Worm (Caenorhabditis elegans) whole organism, L4 larva: Measurements from ENCODE around the gene slc-30A9.
A peak's percentile ranks its signal among the peaks of the same experiment; 100 is the strongest.

ENCODE experiments used
- F10B5.3 ChIP-seq: sonication (generic microtip); optimal IDR thresholded peaks from 2 replicates; lab custom pipeline; 2016; ENCODE audit warnings: mild to moderate bottlenecking, missing genetic modification characterization, missing compliant biosample characterization
- R02D3.7 ChIP-seq: fragments of 150-350 bp; sonication (generic microtip); optimal IDR thresholded peaks from 3 replicates; lab custom pipeline; 2014; ENCODE audit warnings: missing biosample characterization, missing genetic modification characterization
- T26A8.4 ChIP-seq: fragments of 200-800 bp; sonication (Bioruptor generic); IDR thresholded peaks from 2 replicates; pipeline ENCODE4 v1.3.6; 2022; ENCODE audit warnings: missing genetic modification characterization, missing compliant biosample characterization
- Y5F2A.4 ChIP-seq: fragments of 200-800 bp; sonication (Bioruptor generic); optimal IDR thresholded peaks from 2 replicates; lab custom pipeline; 2018; ENCODE audit warnings: mild to moderate bottlenecking, missing genetic modification characterization, missing compliant biosample characterization
- Y75B8A.6 ChIP-seq: fragments of 200-800 bp; sonication (Bioruptor generic); IDR thresholded peaks from 2 replicates; pipeline ENCODE4 v1.3.6; 2022; ENCODE audit warnings: missing genetic modification reagents, missing genetic modification characterization, missing compliant biosample characterization
- ZK546.5 ChIP-seq, 2 experiments: sonication (generic microtip); optimal IDR thresholded peaks; 2 replicates each; lab custom pipeline; 2017; ENCODE audit warnings: missing biosample characterization in 2 of 2, missing genetic modification characterization in 2 of 2
- aha-1 ChIP-seq: fragments of 150-350 bp; peaks from one replicate; lab custom pipeline; 2014; ENCODE audit warnings: missing biosample characterization, missing genetic modification characterization
- aly-2 ChIP-seq: sonication (generic microtip); optimal IDR thresholded peaks from 2 replicates; lab custom pipeline; 2018; ENCODE audit warnings: missing biosample characterization, missing genetic modification characterization
- attf-4 ChIP-seq: sonication (generic microtip); optimal IDR thresholded peaks from 3 replicates; lab custom pipeline; 2017; ENCODE audit warnings: missing biosample characterization, missing genetic modification characterization
- ceh-28 ChIP-seq: fragments of 150-350 bp; optimal IDR thresholded peaks from 2 replicates; lab custom pipeline; 2014; ENCODE audit warnings: missing biosample characterization, missing genetic modification reagents, missing genetic modification characterization
- ceh-62 ChIP-seq: sonication (generic microtip); optimal IDR thresholded peaks from 2 replicates; lab custom pipeline; 2017; ENCODE audit warnings: missing biosample characterization, missing genetic modification characterization
- ceh-82 ChIP-seq: sonication (generic microtip); optimal IDR thresholded peaks from 2 replicates; lab custom pipeline; 2017; ENCODE audit warnings: missing biosample characterization, missing genetic modification characterization
- ces-1 ChIP-seq: fragments of 150-350 bp; sonication (generic microtip); optimal IDR thresholded peaks from 4 replicates; lab custom pipeline; 2014; ENCODE audit warnings: missing biosample characterization, missing genetic modification reagents, missing genetic modification characterization
- daf-12 ChIP-seq: fragments of 150-350 bp; optimal IDR thresholded peaks from 2 replicates; lab custom pipeline; 2014; ENCODE audit warnings: missing biosample characterization, missing genetic modification reagents, missing genetic modification characterization
- daf-16 ChIP-seq, 3 experiments: sonication (generic microtip); optimal IDR thresholded peaks; 2 replicates each; lab custom pipeline; 2016 to 2017; ENCODE audit warnings: missing genetic modification characterization in 3 of 3, missing genetic modification reagents in 3 of 3, mild to moderate bottlenecking in 2 of 3, missing compliant biosample characterization in 2 of 3, missing biosample characterization in 1 of 3, moderate library complexity in 1 of 3
- daf-19 ChIP-seq: fragments of 200-800 bp; sonication (Bioruptor generic); conservative IDR thresholded peaks from 2 replicates; pipeline ENCODE4 v1.3.6; 2022; ENCODE audit warnings: missing genetic modification characterization, missing compliant biosample characterization
- daf-8 ChIP-seq: fragments of 200-800 bp; sonication (Bioruptor generic); IDR thresholded peaks from 2 replicates; pipeline ENCODE4 v1.3.6; 2022; ENCODE audit warnings: missing genetic modification characterization, missing compliant biosample characterization
- dmd-6 ChIP-seq: fragments of 200-800 bp; sonication (Bioruptor generic); IDR thresholded peaks from 2 replicates; pipeline ENCODE4 v1.3.6; 2022; ENCODE audit warnings: missing genetic modification reagents, missing genetic modification characterization, missing compliant biosample characterization
- duxl-1 ChIP-seq: sonication (generic microtip); optimal IDR thresholded peaks from 2 replicates; lab custom pipeline; 2016; ENCODE audit warnings: mild to moderate bottlenecking, missing genetic modification characterization, moderate library complexity, missing compliant biosample characterization; ENCODE audit not compliant: poor library complexity
- dve-1 ChIP-seq: sonication (generic microtip); optimal IDR thresholded peaks from 2 replicates; lab custom pipeline; 2017; ENCODE audit warnings: antibody characterized with exemption, mild to moderate bottlenecking, missing genetic modification characterization, missing compliant biosample characterization; ENCODE audit not compliant: insufficient read depth
- egl-43 ChIP-seq: fragments of 200-800 bp; sonication (Bioruptor generic); IDR thresholded peaks from 2 replicates; pipeline ENCODE4 v1.3.6; 2022; ENCODE audit warnings: missing genetic modification reagents, missing genetic modification characterization, missing compliant biosample characterization
- fos-1 ChIP-seq: fragments of 150-350 bp; optimal IDR thresholded peaks from 2 replicates; lab custom pipeline; 2014; ENCODE audit warnings: missing biosample characterization, missing genetic modification characterization
- gei-8 ChIP-seq: fragments of 200-800 bp; sonication (Bioruptor generic); optimal IDR thresholded peaks from 2 replicates; lab custom pipeline; 2018; ENCODE audit warnings: mild to moderate bottlenecking, missing genetic modification characterization, missing compliant biosample characterization
- hlh-11 ChIP-seq: fragments of 200-800 bp; sonication (Bioruptor generic); optimal IDR thresholded peaks from 2 replicates; lab custom pipeline; 2018; ENCODE audit warnings: mild to moderate bottlenecking, missing genetic modification characterization, missing compliant biosample characterization
- lin-29 ChIP-seq: fragments of 200-800 bp; sonication (Bioruptor generic); IDR thresholded peaks from 2 replicates; pipeline ENCODE4 v1.3.6; 2022; ENCODE audit warnings: missing genetic modification reagents, missing genetic modification characterization, missing compliant biosample characterization
- lsy-2 ChIP-seq, 2 experiments: fragments of 150-350 bp in 1 of 2; sonication (generic microtip) in 1 of 2; optimal IDR thresholded peaks; 2 replicates each; lab custom pipeline; 2014 to 2017; ENCODE audit warnings: missing biosample characterization in 2 of 2, missing genetic modification characterization in 2 of 2
- mdt-29 ChIP-seq: fragments of 200-800 bp; sonication (Bioruptor generic); IDR thresholded peaks from 2 replicates; pipeline ENCODE4 v1.3.6; 2022; ENCODE audit warnings: missing genetic modification reagents, missing genetic modification characterization, missing compliant biosample characterization
- mxl-3 ChIP-seq: fragments of 200-800 bp; sonication (Bioruptor generic); optimal IDR thresholded peaks from 2 replicates; lab custom pipeline; 2018; ENCODE audit warnings: mild to moderate bottlenecking, missing genetic modification characterization, missing compliant biosample characterization
- nhr-10 ChIP-seq: fragments of 150-350 bp; optimal IDR thresholded peaks from 2 replicates; lab custom pipeline; 2014; ENCODE audit warnings: missing biosample characterization, missing genetic modification characterization
- nhr-102 ChIP-seq: sonication (generic microtip); optimal IDR thresholded peaks from 2 replicates; lab custom pipeline; 2016; ENCODE audit warnings: mild to moderate bottlenecking, missing genetic modification characterization, moderate library complexity, missing compliant biosample characterization
- nhr-28 ChIP-seq: fragments of 150-350 bp; optimal IDR thresholded peaks from 2 replicates; lab custom pipeline; 2014; ENCODE audit warnings: missing biosample characterization, missing genetic modification characterization
- nhr-6 ChIP-seq: fragments of 150-350 bp; optimal IDR thresholded peaks from 2 replicates; lab custom pipeline; 2014; ENCODE audit warnings: missing biosample characterization, missing genetic modification characterization
- nhr-76 ChIP-seq: fragments of 150-350 bp; optimal IDR thresholded peaks from 2 replicates; lab custom pipeline; 2014; ENCODE audit warnings: missing biosample characterization, missing genetic modification characterization
- nhr-77 ChIP-seq: fragments of 150-350 bp; optimal IDR thresholded peaks from 2 replicates; lab custom pipeline; 2014; ENCODE audit warnings: missing biosample characterization, missing genetic modification characterization
- pha-4 ChIP-seq, 2 experiments: fragments of 150-350 bp in 1 of 2; fragments of 200-800 bp in 1 of 2; sonication (Bioruptor generic) in 1 of 2; IDR thresholded peaks in 1 of 2; optimal IDR thresholded peaks in 1 of 2; 2 replicates each; pipeline versions ENCODE4 v1.3.6 to Lab custom; 2014 to 2022; ENCODE audit warnings: missing genetic modification characterization in 2 of 2, missing genetic modification reagents in 2 of 2, missing biosample characterization in 1 of 2, missing compliant biosample characterization in 1 of 2
- php-3 ChIP-seq: fragments of 200-800 bp; sonication (Bioruptor generic); IDR thresholded peaks from 2 replicates; pipeline ENCODE4 v1.3.6; 2022; ENCODE audit warnings: missing genetic modification reagents, missing genetic modification characterization, missing compliant biosample characterization
- rbr-2 ChIP-seq: sonication (generic microtip); optimal IDR thresholded peaks from 2 replicates; lab custom pipeline; 2016; ENCODE audit warnings: missing genotype, missing genetic modification characterization, missing compliant biosample characterization
- spr-1 ChIP-seq: sonication (generic microtip); optimal IDR thresholded peaks from 2 replicates; lab custom pipeline; 2016; ENCODE audit warnings: mild to moderate bottlenecking, missing genetic modification characterization, missing compliant biosample characterization
- tra-1 ChIP-seq: fragments of 200-800 bp; sonication (Bioruptor generic); IDR thresholded peaks from 2 replicates; pipeline ENCODE4 v1.3.6; 2022; ENCODE audit warnings: missing genetic modification reagents, missing genetic modification characterization, missing compliant biosample characterization
- unc-130 ChIP-seq: sonication (generic microtip); optimal IDR thresholded peaks from 2 replicates; lab custom pipeline; 2016; ENCODE audit warnings: missing genetic modification reagents, missing genetic modification characterization, missing compliant biosample characterization
- unc-39 ChIP-seq: sonication (generic microtip); optimal IDR thresholded peaks from 2 replicates; lab custom pipeline; 2017; ENCODE audit warnings: missing biosample characterization, missing genetic modification characterization
- unc-62 ChIP-seq, 3 experiments: fragments of 150-350 bp in 1 of 3; sonication (generic microtip); optimal IDR thresholded peaks in 2 of 3; peaks in 1 of 3; 1 replicate in 1 of 3; 2 replicates in 2 of 3; lab custom pipeline; 2014 to 2017; ENCODE audit warnings: missing biosample characterization in 3 of 3, missing genetic modification characterization in 3 of 3, missing genetic modification reagents in 3 of 3, missing genotype in 1 of 3
- vab-7 ChIP-seq: fragments of 200-800 bp; sonication (Bioruptor generic); IDR thresholded peaks from 2 replicates; pipeline ENCODE4 v1.3.6; 2022; ENCODE audit warnings: missing genetic modification reagents, missing genetic modification characterization, missing compliant biosample characterization
- zfp-3 ChIP-seq: fragments of 200-800 bp; sonication (Bioruptor generic); conservative IDR thresholded peaks from 2 replicates; pipeline ENCODE4 v1.3.6; 2022; ENCODE audit warnings: missing genetic modification reagents, missing genetic modification characterization, missing compliant biosample characterization

The slc-30A9 gene

DNA sequence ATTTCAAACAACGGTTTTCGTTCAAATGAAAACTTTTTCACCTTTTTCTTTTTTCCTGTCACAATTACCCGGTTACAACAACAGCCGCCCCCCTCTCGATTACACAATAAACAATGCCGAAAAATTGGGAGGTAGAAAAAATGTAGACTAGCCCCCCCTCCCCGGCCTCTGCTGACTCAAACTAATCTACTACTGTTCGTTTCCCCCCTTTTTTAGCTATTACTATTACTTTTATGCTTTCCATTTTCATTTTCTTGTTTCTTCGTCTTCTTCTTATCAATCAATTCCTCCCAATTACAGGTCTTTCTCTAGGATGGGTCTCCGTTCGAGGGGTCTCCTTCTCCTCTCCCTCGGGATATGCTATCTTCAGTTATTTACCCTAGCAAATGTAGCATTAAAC lies 40.8 kb downstream of the slc-30A9 start, which contains the start of gene let-805:
Gene let-805, plus strand, starts transcription at position 301 of the 400 bp plus-strand sequence.
- TF ChIP-seq aha-1 (tag; lab: Kevin White, UChicago): peak; percentile 46
- no peak for TF ChIP-seq egl-43 (GFP tag; lab: Robert Waterston, UW)
- TF ChIP-seq ceh-62 (tag; lab: Kevin White, UChicago): no peak
- TF ChIP-seq lin-29 (GFP tag; lab: Robert Waterston, UW): no peak

DNA sequence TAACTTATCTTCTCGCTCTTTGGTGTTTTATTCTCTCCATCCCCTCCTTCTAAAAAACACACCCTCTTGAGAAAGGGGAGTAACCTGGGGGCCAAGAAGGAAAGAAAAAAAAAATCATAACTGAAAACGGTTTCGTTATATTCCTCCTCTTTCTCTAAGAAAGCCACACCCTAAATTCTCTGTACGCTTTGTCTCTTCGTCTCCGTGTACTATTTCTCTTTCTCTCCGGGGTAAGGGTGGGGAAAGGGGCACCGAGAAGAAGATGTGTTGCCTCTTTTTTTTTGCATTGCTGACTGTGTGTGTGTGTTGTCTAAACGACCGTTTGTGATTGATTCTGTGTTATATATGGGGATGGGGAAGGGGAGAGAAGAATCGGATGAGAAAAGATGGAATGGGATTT lies 42.4 kb downstream of the slc-30A9 start:
- TF ChIP-seq nhr-6 (tag; lab: Kevin White, UChicago) (no peak), nhr-77 (tag; lab: Kevin White, UChicago) (no peak), rbr-2 (tag; lab: Kevin White, UChicago) (no peak), unc-62 (GFP tag; optimal IDR thresholded peaks at IDR 0.05 in 1 of 2; lab: Kevin White, UChicago) (peak in 1 of 2 experiments; percentile 58), unc-62 (tag; optimal IDR thresholded peaks at IDR 0.05; lab: Kevin White, UChicago) (no peak), ZK546.5 (tag; optimal IDR thresholded peaks at IDR 0.05; lab: Kevin White, UChicago) (no peak), dve-1 (peak; percentile 4), vab-7 (GFP tag; lab: Robert Waterston, UW) (no peak), hlh-11 (peak; percentile 18), nhr-28 (tag; lab: Kevin White, UChicago) (peak; percentile 51), F10B5.3 (tag; lab: Kevin White, UChicago) (no peak), unc-39 (tag; lab: Kevin White, UChicago) (no peak), tra-1 (0 out of 2 replicates have a peak, but pooled peaks have one; percentile 43), dmd-6 (peak; percentile 13; the same call in 1 of the 2 replicates), attf-4 (no peak), lsy-2 (tag; optimal IDR thresholded peaks at IDR 0.05; lab: Kevin White, UChicago) (no peak), fos-1 (no peak), daf-19 (no peak), mxl-3 (GFP tag; lab: Kevin White, UChicago) (peak; percentile 56)
- TF ChIP-seq, all 104 proteins: peak for 7

DNA sequence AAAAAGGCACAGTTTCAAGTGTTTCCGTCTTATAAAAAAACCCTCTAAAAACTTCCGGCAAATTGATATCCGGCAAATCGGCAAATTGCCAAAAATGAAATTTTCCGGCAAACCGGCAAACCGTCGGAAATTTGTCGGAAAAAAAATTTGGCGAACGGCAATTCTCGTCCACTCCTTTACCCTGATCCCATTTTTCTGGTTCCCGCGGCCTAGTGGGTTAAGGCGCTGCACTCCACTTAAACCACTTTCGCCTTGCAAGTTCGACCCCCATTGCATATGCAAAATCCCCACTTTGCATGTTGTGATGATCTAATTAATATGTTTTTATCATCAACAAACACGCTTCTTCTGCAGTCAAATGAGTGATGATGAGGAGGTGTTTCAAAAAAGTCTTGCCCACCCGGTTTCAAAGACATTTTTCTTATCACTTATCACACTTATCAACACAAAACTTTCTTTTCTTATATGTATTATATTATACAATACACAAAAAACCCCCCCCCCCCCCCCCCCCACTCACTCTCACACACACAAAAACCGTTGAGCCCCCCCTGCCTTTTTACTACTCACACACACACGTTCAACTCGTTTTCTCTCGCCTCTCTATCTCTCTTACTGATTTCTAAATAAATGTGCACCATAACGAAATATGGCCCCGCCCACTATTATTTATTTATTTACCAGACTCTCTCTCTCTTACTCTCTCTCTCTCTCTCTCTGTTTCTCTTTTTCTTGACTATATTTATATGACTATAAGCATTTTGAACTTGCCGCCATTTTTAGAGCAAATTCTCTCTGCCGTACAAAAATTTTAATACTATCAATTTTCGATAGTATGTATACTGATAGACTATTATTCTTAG lies 45.7 kb downstream of the slc-30A9 start:
- TF ChIP-seq unc-130 (GFP tag; lab: Kevin White, UChicago) (no peak), ceh-28 (tag; lab: Kevin White, UChicago) (no peak), T26A8.4 (GFP tag; lab: Robert Waterston, UW) (no peak), ceh-82 (tag; lab: Kevin White, UChicago) (no peak), nhr-6 (tag; lab: Kevin White, UChicago) (no peak), nhr-10 (tag; lab: Kevin White, UChicago) (no peak), hlh-11 (peak; percentile 60), nhr-102 (tag; lab: Kevin White, UChicago) (no peak), spr-1 (tag; lab: Kevin White, UChicago) (no peak), nhr-76 (tag; lab: Kevin White, UChicago) (no peak), unc-62 (GFP tag; optimal IDR thresholded peaks at IDR 0.05 in 1 of 2; lab: Kevin White, UChicago) (no peak), unc-62 (tag; optimal IDR thresholded peaks at IDR 0.05; lab: Kevin White, UChicago) (no peak), daf-19 (no peak), gei-8 (no peak), lin-29 (GFP tag; lab: Robert Waterston, UW) (no peak), zfp-3 (no peak), Y75B8A.6 (GFP tag; lab: Robert Waterston, UW) (no peak), nhr-77 (tag; lab: Kevin White, UChicago) (no peak), R02D3.7 (no peak), aly-2 (tag; lab: Kevin White, UChicago) (no peak), pha-4 (GFP tag; IDR thresholded peaks at IDR 0.05; lab: Robert Waterston, UW) (no peak), pha-4 (tag; optimal IDR thresholded peaks at IDR 0.05; lab: Kevin White, UChicago) (peak; percentile 36), php-3 (GFP tag; lab: Robert Waterston, UW) (no peak), duxl-1 (tag; lab: Kevin White, UChicago) (no peak), aha-1 (tag; lab: Kevin White, UChicago) (no peak), tra-1 (0 out of 2 replicates have a peak, but pooled peaks have one; percentile 5), daf-12 (no peak), daf-8 (GFP tag; lab: Robert Waterston, UW) (no peak), ces-1 (no peak), mdt-29 (GFP tag; lab: Robert Waterston, UW) (no peak), daf-16 (GFP tag; optimal IDR thresholded peaks at IDR 0.05; lab: Kevin White, UChicago) (no peak), daf-16 (tag; optimal IDR thresholded peaks at IDR 0.05; lab: Kevin White, UChicago) (peak; percentile 71), Y5F2A.4 (GFP tag; lab: Kevin White, UChicago) (no peak), F10B5.3 (tag; lab: Kevin White, UChicago) (no peak)
